Fruit fly (Drosophila melanogaster): Measurements from ENCODE around the gene SelT.

SelT gene

DNA sequence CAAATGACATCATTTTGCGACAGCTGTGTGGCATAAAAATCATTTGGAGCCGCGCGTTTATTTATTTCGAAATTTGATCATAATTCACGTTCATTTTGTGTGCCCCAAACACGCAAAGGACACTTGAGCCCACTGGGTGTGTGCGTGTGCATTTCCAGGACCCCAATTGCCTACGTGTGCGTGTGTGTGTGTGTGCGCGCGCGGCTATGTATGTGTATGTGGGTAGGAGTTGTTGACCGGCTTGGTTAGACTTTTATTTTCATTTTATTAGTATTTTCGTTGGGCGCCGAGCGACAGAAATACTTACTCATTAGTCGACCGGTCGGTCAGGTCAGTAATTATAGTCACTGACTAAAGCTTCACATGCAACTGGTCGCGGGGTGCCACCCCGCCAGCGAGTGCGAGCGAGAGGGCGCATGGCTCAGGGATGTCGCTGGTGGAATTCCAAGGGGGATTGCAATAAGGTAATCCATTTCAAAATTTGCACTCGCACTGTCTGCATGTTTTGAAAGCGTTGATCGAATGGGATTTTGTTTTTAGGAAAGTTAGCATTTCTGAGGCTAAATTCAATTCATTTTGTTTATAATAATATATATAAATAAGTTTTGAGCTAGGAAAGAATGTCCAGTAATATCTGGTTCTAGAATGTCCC, 32.9 kb downstream of the SelT start:
- peak; percentile 37 for TF ChIP-seq noc (tag; optimal IDR thresholded peaks at IDR 0.05)

DNA sequence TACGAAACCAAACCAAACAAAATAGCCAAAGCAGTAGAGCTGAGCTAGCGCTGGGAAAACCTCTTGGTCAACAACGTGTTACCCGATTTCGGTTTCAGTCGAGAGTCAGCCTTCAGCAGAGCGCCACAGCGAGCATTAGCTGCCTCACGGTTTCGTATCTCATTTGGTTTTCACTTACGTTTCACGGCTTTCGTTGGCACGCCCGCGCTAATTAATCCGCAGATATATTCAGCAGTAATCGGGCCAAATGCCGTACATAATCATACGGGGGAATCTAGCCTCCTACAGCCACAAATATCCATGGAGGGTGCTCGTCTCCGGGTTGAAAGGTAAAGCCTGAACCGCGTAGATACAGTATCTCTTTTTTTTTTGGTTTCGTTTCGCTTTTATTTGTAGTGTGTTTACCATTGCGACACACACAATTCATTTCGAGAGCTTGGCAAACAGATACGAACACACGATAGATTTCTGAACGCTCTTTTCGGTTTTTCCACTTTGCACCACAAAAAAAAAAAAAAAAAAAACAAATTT, 33.7 kb downstream of the SelT start, which contains the start of gene CG31650:
Gene CG31650 (minus strand): TSS at position 352 of the 531 bp plus-strand sequence.
- TF ChIP-seq noc (tag; optimal IDR thresholded peaks at IDR 0.05), result peak; percentile 8

DNA sequence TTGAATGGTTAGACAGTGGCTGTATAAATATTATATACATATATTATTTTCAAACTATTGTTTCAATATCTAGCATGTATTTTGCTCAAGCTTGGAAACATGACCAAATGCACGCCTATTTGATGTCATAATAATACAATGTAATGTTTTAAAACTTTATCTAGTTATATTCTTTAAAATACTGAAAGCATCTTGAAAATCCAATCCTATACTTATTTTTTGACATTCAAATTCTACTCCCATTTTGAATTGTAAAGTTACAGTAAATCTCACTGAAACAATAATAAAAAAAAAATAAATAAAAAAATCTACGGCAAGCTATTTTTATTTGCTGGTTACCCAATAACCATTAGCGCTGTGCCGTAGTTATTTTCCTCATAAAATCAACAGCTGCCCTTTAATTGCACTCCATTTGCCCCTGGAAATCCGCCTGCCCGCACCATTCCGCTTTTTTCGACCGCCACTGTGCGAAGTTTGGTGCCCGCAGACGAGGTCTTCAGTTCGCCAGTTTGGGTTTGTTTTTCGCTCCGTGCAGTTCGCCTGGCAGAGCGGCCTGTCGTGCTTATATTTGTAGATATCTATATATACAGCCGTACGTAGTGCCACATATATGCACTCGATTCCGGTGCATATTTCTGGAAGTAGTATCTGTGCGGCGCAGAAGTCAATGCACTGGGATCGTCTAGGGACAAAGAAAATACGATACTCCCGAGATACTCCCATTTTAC, 34.3 kb downstream of the SelT start:
- no peak for TF ChIP-seq noc (tag; optimal IDR thresholded peaks at IDR 0.05)

DNA sequence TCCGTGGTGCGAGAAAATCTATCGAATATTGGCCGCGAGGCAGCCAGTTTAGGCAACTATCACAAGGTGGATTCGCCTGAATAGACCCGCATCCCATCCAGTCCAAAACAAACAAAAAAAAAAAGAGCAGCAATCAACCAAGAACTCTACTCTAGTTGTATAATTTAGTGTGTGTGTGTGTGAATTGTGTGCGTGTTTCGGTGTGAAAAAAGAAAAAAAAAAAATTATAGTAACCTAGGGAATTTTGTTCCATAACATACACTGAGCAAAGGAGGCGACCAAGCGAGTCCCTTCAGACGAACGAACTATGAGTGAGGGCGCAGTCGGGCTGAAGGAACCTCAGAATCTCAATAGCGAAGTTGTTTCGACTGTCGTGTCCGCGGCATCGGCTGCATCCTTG, 35.5 kb downstream of the SelT start:
- no peak for TF ChIP-seq noc (tag; optimal IDR thresholded peaks at IDR 0.05)

DNA sequence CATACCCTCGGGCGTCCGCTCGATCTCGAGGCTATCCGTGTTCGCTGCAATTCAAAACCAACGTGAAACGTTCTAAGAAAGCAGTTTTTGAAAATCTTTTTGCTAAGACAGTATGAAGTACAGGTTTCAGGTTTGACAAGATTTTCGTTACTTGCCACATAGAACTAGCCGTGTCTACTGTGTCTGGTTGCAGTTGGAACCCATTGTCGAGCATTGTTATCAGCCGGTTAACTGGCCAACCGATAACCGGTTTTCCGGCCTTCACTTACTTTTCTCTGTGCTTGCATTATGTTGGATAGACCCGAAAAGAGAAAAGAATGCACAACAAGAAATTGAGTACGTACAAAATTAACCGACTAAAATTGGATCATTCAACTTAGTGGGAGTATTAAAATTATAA, 39.3 kb downstream of the SelT start:
- no peak for TF ChIP-seq noc (tag; optimal IDR thresholded peaks at IDR 0.05)

DNA sequence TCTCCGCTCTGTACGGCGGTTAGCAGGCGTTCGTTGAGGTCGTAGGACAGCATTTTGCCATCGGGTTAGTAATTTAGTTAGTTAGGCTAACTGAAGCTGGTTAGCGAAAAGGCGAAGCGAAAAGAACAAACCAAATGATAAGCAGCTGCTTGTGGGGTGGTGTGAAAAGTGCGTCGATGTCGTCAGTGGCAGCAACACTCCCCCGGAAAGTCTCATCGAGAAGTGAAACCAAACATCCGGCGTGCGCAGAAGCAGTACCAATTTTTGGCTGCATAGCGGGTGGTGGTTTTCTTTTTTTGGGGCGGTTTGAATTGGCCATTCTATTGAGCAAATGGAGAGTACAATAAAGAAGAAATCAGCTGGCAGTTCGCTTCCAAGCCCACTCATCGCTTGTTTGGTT, 40.1 kb downstream of the SelT start, which contains the start of gene CG9121:
Gene CG9121 (minus strand): TSS at position 238 of the 400 bp plus-strand sequence.
- TF ChIP-seq noc (tag; optimal IDR thresholded peaks at IDR 0.05), result no peak

DNA sequence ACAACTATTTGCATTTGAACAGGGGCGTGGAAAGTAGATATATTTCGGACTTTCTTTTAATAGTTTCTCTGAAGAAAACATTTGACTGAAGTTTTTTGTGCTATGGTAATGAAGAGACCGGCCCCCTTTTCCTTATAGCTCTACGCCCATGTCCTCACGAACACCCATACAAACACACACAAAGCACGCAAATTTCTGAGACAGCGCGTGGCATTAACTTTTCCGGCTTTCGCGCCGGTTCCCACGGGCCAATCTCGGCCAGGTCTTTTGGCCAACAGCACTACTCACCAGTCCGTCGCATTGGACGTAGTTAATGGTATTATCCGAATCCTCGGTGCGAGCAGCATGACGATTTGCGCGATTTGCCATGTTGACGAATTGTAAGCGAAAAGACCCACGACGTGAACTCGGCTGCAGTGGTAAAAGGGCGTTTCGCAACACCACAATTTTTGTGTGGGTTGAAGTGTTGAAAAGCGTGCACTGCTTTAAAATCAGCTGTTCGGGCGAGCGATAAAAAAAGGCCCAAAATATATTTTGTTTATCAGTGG, 41.7 kb downstream of the SelT start, which contains the start of gene senju:
Gene senju (plus strand): TSS at position 477 of the 548 bp plus-strand sequence.
- TF ChIP-seq noc (tag; optimal IDR thresholded peaks at IDR 0.05), result peak; percentile 85

DNA sequence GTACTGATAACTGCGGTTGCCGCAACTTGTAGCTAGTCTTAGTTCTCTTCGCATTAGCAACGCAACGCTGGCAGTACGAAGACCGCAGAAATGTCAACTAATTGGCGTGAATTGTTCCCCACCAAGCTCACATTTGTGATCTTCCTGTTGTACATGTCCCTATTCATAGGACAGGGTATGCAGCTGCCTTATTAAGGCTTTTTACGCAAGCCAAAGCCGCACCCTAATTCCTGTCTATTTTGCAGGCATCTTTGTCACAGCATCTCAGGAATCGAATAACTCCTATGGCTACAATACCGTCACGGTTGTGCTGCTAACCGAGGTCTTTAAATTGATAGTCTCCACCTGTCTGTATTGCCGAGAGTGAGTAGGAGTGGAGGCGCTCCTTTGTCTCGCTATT, 42.3 kb downstream of the SelT start, which contains the start of gene eIF3h:
Gene eIF3h (minus strand): TSS at position 101 of the 400 bp plus-strand sequence.
- no peak for TF ChIP-seq noc (tag; optimal IDR thresholded peaks at IDR 0.05)

DNA sequence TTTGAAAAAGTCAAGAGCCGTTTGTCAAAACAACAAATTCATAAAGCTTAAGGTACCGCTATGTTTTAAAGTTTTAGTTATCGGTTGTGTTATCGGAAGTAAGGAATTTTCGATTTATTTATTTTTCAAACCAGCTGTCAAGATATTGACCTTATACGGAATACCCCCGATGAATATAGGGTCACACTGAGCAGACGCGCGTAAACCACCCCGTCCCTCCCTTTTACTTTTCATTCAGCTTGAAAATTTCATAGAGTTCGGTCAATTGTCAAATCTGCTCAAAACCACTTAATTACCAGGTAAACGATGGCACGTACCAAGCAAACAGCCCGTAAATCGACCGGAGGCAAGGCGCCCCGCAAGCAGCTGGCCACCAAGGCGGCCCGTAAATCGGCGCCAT, 44.2 kb downstream of the SelT start, which contains the start of the genes CG14036 and His3.3A:
Gene CG14036 (minus strand): TSS at position 64 of the 400 bp plus-strand sequence.
Gene His3.3A (plus strand): TSS at position 106 of the 400 bp plus-strand sequence.
- no peak for TF ChIP-seq noc (tag; optimal IDR thresholded peaks at IDR 0.05)

DNA sequence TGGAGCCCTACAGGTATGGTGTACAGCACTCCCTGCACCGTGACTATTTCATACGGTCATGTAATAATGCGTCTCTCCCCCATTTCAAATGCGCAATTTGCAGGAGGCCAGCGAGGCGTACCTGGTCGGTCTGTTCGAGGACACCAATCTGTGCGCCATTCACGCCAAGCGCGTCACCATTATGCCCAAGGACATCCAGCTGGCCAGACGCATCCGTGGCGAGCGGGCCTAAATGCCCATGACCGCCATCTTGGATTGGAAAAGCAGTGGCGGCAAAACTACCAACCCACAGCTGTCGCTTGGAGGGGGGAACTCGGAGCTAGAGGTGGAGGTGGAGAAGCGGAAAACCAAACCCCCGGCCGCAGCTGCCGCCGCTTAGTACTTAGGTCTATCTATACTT, 44.8 kb downstream of the SelT start:
- TF ChIP-seq noc (tag; optimal IDR thresholded peaks at IDR 0.05), result no peak

dm6 chr2L:5058094-5058493, 47.4 kb downstream of the SelT start, which contains the start of gene Nepl3:
Nepl3 (minus strand) TSS chr2L:5058248.
- no peak for TF ChIP-seq noc (tag; optimal IDR thresholded peaks at IDR 0.05)

- TF ChIP-seq noc (tag; optimal IDR thresholded peaks at IDR 0.05), result peak; percentile 63
These were observed 49.0 kb downstream of the SelT start, which contains the start of gene Rpn11 for dm6 chr2L:5059645-5060254. Rpn11 (minus strand) TSS chr2L:5059790.

DNA sequence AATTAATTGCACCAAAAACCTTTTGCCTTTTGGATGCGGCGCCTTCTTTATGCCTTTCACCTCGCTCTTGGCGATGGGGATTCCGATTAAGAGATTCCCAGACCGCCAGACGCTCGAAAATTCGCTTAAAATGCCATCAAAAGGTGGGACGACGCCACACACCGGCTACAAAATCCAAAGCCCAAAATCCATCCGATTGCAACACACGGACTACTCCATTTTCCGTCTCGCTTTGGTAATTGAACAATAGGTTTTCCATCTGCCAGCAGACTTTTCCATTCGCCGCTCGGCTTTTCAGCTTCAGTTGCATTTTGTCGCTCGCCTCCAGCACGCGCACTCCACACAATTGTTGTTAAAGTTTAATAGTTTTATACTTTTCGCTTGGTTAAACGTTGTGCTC, 49.8 kb downstream of the SelT start, which contains the start of gene qtc:
Gene qtc (plus strand): TSS at position 301 of the 400 bp plus-strand sequence.
- TF ChIP-seq noc (tag; optimal IDR thresholded peaks at IDR 0.05), result no peak

DNA sequence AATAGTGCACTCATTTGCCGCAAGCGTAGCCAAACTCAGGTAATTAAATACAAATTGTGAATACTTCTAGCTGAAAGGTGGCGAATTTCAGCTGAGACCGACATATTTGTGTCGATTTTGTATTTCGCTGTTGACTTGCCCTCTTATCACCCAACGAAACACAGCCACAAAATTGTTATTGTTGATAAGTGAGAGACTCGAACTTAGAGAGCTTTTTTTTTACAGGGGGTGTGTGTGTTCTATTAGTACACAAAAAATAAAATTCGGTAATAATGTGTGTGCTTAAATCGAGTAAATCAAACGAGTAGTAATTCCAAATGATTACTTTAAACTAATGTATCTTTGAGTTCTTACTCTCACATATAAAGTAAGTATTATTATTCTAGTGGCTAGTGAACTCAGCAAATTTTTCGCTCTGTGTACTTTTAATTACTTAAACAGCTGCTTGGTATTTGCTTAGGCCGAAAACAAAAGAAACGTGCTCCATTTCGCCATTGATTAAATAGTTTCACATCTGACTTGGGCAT, 50.3 kb downstream of the SelT start:
- TF ChIP-seq noc (tag; optimal IDR thresholded peaks at IDR 0.05), result peak; percentile 90

Data from whole organism, larva.